Worm (Caenorhabditis elegans) whole organism, midembryonic: ENCODE measurements around the gene T04F8.3.

ENCODE experiments used
- T22C8.4 ChIP-seq: fragments of 200-800 bp; sonication (Bioruptor generic); IDR thresholded peaks from 2 replicates; pipeline ENCODE4 v1.3.6; 2022; ENCODE audit warnings: missing genetic modification characterization, missing compliant biosample characterization
- cog-1 ChIP-seq: sonication (generic microtip); optimal IDR thresholded peaks from 2 replicates; lab custom pipeline; 2016; ENCODE audit warnings: missing genetic modification characterization, missing compliant biosample characterization
- flt-1 ChIP-seq: fragments of 200-800 bp; sonication (Bioruptor generic); IDR thresholded peaks from 2 replicates; pipeline ENCODE4 v1.3.6; 2022; ENCODE audit warnings: missing genetic modification characterization, missing compliant biosample characterization

- TF ChIP-seq flt-1 (GFP tag; lab: Robert Waterston, UW) (no peak), cog-1 (no peak), T22C8.4 (GFP tag; lab: Robert Waterston, UW) (no peak)
These were observed 7.7 kb upstream of the T04F8.3 start, which contains the start of gene cutl-11 for ce11 chrX:11650751-11651150.
